Worm (Caenorhabditis elegans) whole organism, L4 larva: ENCODE data around the gene idpp-7.

ENCODE experiments used
- R02D3.7 ChIP-seq: fragments of 150-350 bp; sonication (generic microtip); optimal IDR thresholded peaks from 3 replicates; lab custom pipeline; 2014; ENCODE audit warnings: missing biosample characterization, missing genetic modification characterization
- T20F7.1 ChIP-seq: fragments of 200-800 bp; sonication (Bioruptor generic); optimal IDR thresholded peaks from 2 replicates; lab custom pipeline; 2018; ENCODE audit warnings: mild to moderate bottlenecking, missing genetic modification characterization, missing compliant biosample characterization
- Y48G9A.11 ChIP-seq: fragments of 200-800 bp; sonication (Bioruptor generic); IDR thresholded peaks from 2 replicates; pipeline ENCODE4 v1.3.6; 2022; ENCODE audit warnings: missing genetic modification reagents, missing genetic modification characterization, missing compliant biosample characterization
- Y5F2A.4 ChIP-seq: fragments of 200-800 bp; sonication (Bioruptor generic); optimal IDR thresholded peaks from 2 replicates; lab custom pipeline; 2018; ENCODE audit warnings: mild to moderate bottlenecking, missing genetic modification characterization, missing compliant biosample characterization
- ZK546.5 ChIP-seq, 2 experiments: sonication (generic microtip); optimal IDR thresholded peaks; 2 replicates each; lab custom pipeline; 2017; ENCODE audit warnings: missing biosample characterization in 2 of 2, missing genetic modification characterization in 2 of 2
- aha-1 ChIP-seq: fragments of 150-350 bp; peaks from one replicate; lab custom pipeline; 2014; ENCODE audit warnings: missing biosample characterization, missing genetic modification characterization
- arid-1 ChIP-seq: fragments of 200-800 bp; sonication (Bioruptor generic); conservative IDR thresholded peaks from 2 replicates; pipeline ENCODE4 v1.3.6; 2022; ENCODE audit warnings: missing genetic modification reagents, missing genetic modification characterization, missing compliant biosample characterization
- attf-4 ChIP-seq: sonication (generic microtip); optimal IDR thresholded peaks from 3 replicates; lab custom pipeline; 2017; ENCODE audit warnings: missing biosample characterization, missing genetic modification characterization
- ceh-32 ChIP-seq: sonication (generic microtip); optimal IDR thresholded peaks from 2 replicates; lab custom pipeline; 2016; ENCODE audit warnings: mild to moderate bottlenecking, missing genetic modification characterization, missing compliant biosample characterization; ENCODE audit not compliant: poor library complexity
- ctbp-1 ChIP-seq: fragments of 200-800 bp; sonication (Bioruptor generic); IDR thresholded peaks from 2 replicates; pipeline ENCODE4 v1.3.6; 2022; ENCODE audit warnings: missing genetic modification reagents, missing genetic modification characterization, missing compliant biosample characterization
- daf-19 ChIP-seq: fragments of 200-800 bp; sonication (Bioruptor generic); conservative IDR thresholded peaks from 2 replicates; pipeline ENCODE4 v1.3.6; 2022; ENCODE audit warnings: missing genetic modification characterization, missing compliant biosample characterization
- daf-8 ChIP-seq: fragments of 200-800 bp; sonication (Bioruptor generic); IDR thresholded peaks from 2 replicates; pipeline ENCODE4 v1.3.6; 2022; ENCODE audit warnings: missing genetic modification characterization, missing compliant biosample characterization
- dmd-9 ChIP-seq: fragments of 200-800 bp; sonication (Bioruptor generic); IDR thresholded peaks from 2 replicates; pipeline ENCODE4 v1.3.6; 2022; ENCODE audit warnings: missing genetic modification reagents, missing genetic modification characterization, missing compliant biosample characterization
- dpl-1 ChIP-seq: fragments of 150-350 bp; optimal IDR thresholded peaks from 2 replicates; lab custom pipeline; 2014; ENCODE audit warnings: missing biosample characterization, missing genetic modification reagents, missing genetic modification characterization
- duxl-1 ChIP-seq: sonication (generic microtip); optimal IDR thresholded peaks from 2 replicates; lab custom pipeline; 2016; ENCODE audit warnings: mild to moderate bottlenecking, missing genetic modification characterization, moderate library complexity, missing compliant biosample characterization; ENCODE audit not compliant: poor library complexity
- dve-1 ChIP-seq: sonication (generic microtip); optimal IDR thresholded peaks from 2 replicates; lab custom pipeline; 2017; ENCODE audit warnings: antibody characterized with exemption, mild to moderate bottlenecking, missing genetic modification characterization, missing compliant biosample characterization; ENCODE audit not compliant: insufficient read depth
- egl-27 ChIP-seq: sonication (generic microtip); optimal IDR thresholded peaks from 3 replicates; lab custom pipeline; 2017; ENCODE audit warnings: missing biosample characterization, missing genetic modification reagents, missing genetic modification characterization
- egl-43 ChIP-seq: fragments of 200-800 bp; sonication (Bioruptor generic); IDR thresholded peaks from 2 replicates; pipeline ENCODE4 v1.3.6; 2022; ENCODE audit warnings: missing genetic modification reagents, missing genetic modification characterization, missing compliant biosample characterization
- fkh-10 ChIP-seq: fragments of 150-350 bp; optimal IDR thresholded peaks from 2 replicates; lab custom pipeline; 2014; ENCODE audit warnings: missing biosample characterization, missing genetic modification reagents, missing genetic modification characterization
- hif-1 ChIP-seq, 2 experiments: sonication (generic microtip); optimal IDR thresholded peaks; 2 replicates each; lab custom pipeline; 2016 to 2017; ENCODE audit warnings: missing compliant biosample characterization in 2 of 2, missing genetic modification characterization in 2 of 2, missing genetic modification reagents in 2 of 2, missing genotype in 2 of 2, mild to moderate bottlenecking in 1 of 2
- hlh-30 ChIP-seq: sonication (generic microtip); optimal IDR thresholded peaks from 2 replicates; lab custom pipeline; 2017; ENCODE audit warnings: antibody characterized with exemption, mild to moderate bottlenecking, missing genetic modification characterization, missing compliant biosample characterization; ENCODE audit not compliant: insufficient read depth
- hmg-1.1 ChIP-seq: fragments of 200-800 bp; sonication (Bioruptor generic); IDR thresholded peaks from 2 replicates; pipeline ENCODE4 v1.3.6; 2022; ENCODE audit warnings: missing genetic modification reagents, missing genetic modification characterization, missing compliant biosample characterization
- lin-1 ChIP-seq: fragments of 200-800 bp; sonication (Bioruptor generic); IDR thresholded peaks from 2 replicates; pipeline ENCODE4 v1.3.6; 2022; ENCODE audit warnings: missing genetic modification reagents, missing genetic modification characterization, missing compliant biosample characterization
- lin-13 ChIP-seq: fragments of 150-350 bp; optimal IDR thresholded peaks from 2 replicates; lab custom pipeline; 2014; ENCODE audit warnings: missing biosample characterization, missing genetic modification reagents, missing genetic modification characterization
- lin-38 ChIP-seq: fragments of 200-800 bp; sonication (Bioruptor generic); IDR thresholded peaks from 2 replicates; pipeline ENCODE4 v1.3.6; 2022; ENCODE audit warnings: missing genetic modification reagents, missing genetic modification characterization, missing compliant biosample characterization
- lin-39 ChIP-seq: fragments of 150-350 bp; optimal IDR thresholded peaks from 2 replicates; lab custom pipeline; 2014; ENCODE audit warnings: missing biosample characterization, missing genetic modification reagents, missing genetic modification characterization
- lir-3 ChIP-seq: sonication (generic microtip); optimal IDR thresholded peaks from 2 replicates; lab custom pipeline; 2016; ENCODE audit warnings: mild to moderate bottlenecking, missing genetic modification characterization, missing compliant biosample characterization
- lsy-2 ChIP-seq, 2 experiments: fragments of 150-350 bp in 1 of 2; sonication (generic microtip) in 1 of 2; optimal IDR thresholded peaks; 2 replicates each; lab custom pipeline; 2014 to 2017; ENCODE audit warnings: missing biosample characterization in 2 of 2, missing genetic modification characterization in 2 of 2
- madf-5 ChIP-seq, 2 experiments: fragments of 200-800 bp; sonication (Bioruptor generic); IDR thresholded peaks; 2 replicates each; pipeline ENCODE4 v1.3.6; 2022; ENCODE audit warnings: missing compliant biosample characterization in 2 of 2, missing genetic modification characterization in 2 of 2
- mdl-1 ChIP-seq, 2 experiments: fragments of 150-350 bp in 1 of 2; sonication (generic microtip) in 1 of 2; optimal IDR thresholded peaks; 2 replicates each; lab custom pipeline; 2014 to 2017; ENCODE audit warnings: missing biosample characterization in 2 of 2, missing genetic modification characterization in 2 of 2
- mep-1 ChIP-seq: fragments of 150-350 bp; sonication (generic microtip); optimal IDR thresholded peaks from 3 replicates; lab custom pipeline; 2014; ENCODE audit warnings: missing biosample characterization, missing genetic modification characterization
- mes-2 ChIP-seq: sonication (generic microtip); optimal IDR thresholded peaks from 2 replicates; lab custom pipeline; 2016; ENCODE audit warnings: missing genotype, mild to moderate bottlenecking, missing genetic modification characterization, missing compliant biosample characterization; ENCODE audit not compliant: poor library complexity, severe bottlenecking
- mxl-2 ChIP-seq: fragments of 200-800 bp; sonication (Bioruptor generic); conservative IDR thresholded peaks from 2 replicates; pipeline ENCODE4 v1.3.6; 2022; ENCODE audit warnings: missing genetic modification reagents, missing genetic modification characterization, missing compliant biosample characterization
- mxl-3 ChIP-seq: fragments of 200-800 bp; sonication (Bioruptor generic); optimal IDR thresholded peaks from 2 replicates; lab custom pipeline; 2018; ENCODE audit warnings: mild to moderate bottlenecking, missing genetic modification characterization, missing compliant biosample characterization
- nhr-102 ChIP-seq: sonication (generic microtip); optimal IDR thresholded peaks from 2 replicates; lab custom pipeline; 2016; ENCODE audit warnings: mild to moderate bottlenecking, missing genetic modification characterization, moderate library complexity, missing compliant biosample characterization
- nhr-11 ChIP-seq: fragments of 150-350 bp; optimal IDR thresholded peaks from 2 replicates; lab custom pipeline; 2014; ENCODE audit warnings: missing biosample characterization, missing genetic modification characterization
- nhr-237 ChIP-seq: sonication (generic microtip); optimal IDR thresholded peaks from 2 replicates; lab custom pipeline; 2017; ENCODE audit warnings: missing biosample characterization, missing genetic modification characterization
- nhr-42 ChIP-seq: fragments of 200-800 bp; sonication (Bioruptor generic); IDR thresholded peaks from 2 replicates; pipeline ENCODE4 v1.3.6; 2022; ENCODE audit warnings: missing genetic modification characterization, missing compliant biosample characterization
- nhr-48 ChIP-seq: sonication (generic microtip); optimal IDR thresholded peaks from 2 replicates; lab custom pipeline; 2016; ENCODE audit warnings: mild to moderate bottlenecking, missing genetic modification characterization, missing compliant biosample characterization
- nhr-6 ChIP-seq: fragments of 150-350 bp; optimal IDR thresholded peaks from 2 replicates; lab custom pipeline; 2014; ENCODE audit warnings: missing biosample characterization, missing genetic modification characterization
- nhr-77 ChIP-seq: fragments of 150-350 bp; optimal IDR thresholded peaks from 2 replicates; lab custom pipeline; 2014; ENCODE audit warnings: missing biosample characterization, missing genetic modification characterization
- pha-4 ChIP-seq, 2 experiments: fragments of 150-350 bp in 1 of 2; fragments of 200-800 bp in 1 of 2; sonication (Bioruptor generic) in 1 of 2; IDR thresholded peaks in 1 of 2; optimal IDR thresholded peaks in 1 of 2; 2 replicates each; pipeline versions ENCODE4 v1.3.6 to Lab custom; 2014 to 2022; ENCODE audit warnings: missing genetic modification characterization in 2 of 2, missing genetic modification reagents in 2 of 2, missing biosample characterization in 1 of 2, missing compliant biosample characterization in 1 of 2
- rbr-2 ChIP-seq: sonication (generic microtip); optimal IDR thresholded peaks from 2 replicates; lab custom pipeline; 2016; ENCODE audit warnings: missing genotype, missing genetic modification characterization, missing compliant biosample characterization
- snpc-4 ChIP-seq: fragments of 150-350 bp; optimal IDR thresholded peaks from 2 replicates; lab custom pipeline; 2014; ENCODE audit warnings: missing biosample characterization, missing genetic modification characterization
- spr-1 ChIP-seq: sonication (generic microtip); optimal IDR thresholded peaks from 2 replicates; lab custom pipeline; 2016; ENCODE audit warnings: mild to moderate bottlenecking, missing genetic modification characterization, missing compliant biosample characterization
- spr-3 ChIP-seq: fragments of 200-800 bp; sonication (Bioruptor generic); optimal IDR thresholded peaks from 2 replicates; lab custom pipeline; 2018; ENCODE audit warnings: mild to moderate bottlenecking, missing genetic modification characterization, missing compliant biosample characterization
- unc-62 ChIP-seq, 3 experiments: fragments of 150-350 bp in 1 of 3; sonication (generic microtip); optimal IDR thresholded peaks in 2 of 3; peaks in 1 of 3; 1 replicate in 1 of 3; 2 replicates in 2 of 3; lab custom pipeline; 2014 to 2017; ENCODE audit warnings: missing biosample characterization in 3 of 3, missing genetic modification characterization in 3 of 3, missing genetic modification reagents in 3 of 3, missing genotype in 1 of 3
- zip-2 ChIP-seq: fragments of 150-350 bp; optimal IDR thresholded peaks from 2 replicates; lab custom pipeline; 2014; ENCODE audit warnings: missing biosample characterization, missing genetic modification characterization
- ztf-7 ChIP-seq: fragments of 150-350 bp; optimal IDR thresholded peaks from 2 replicates; lab custom pipeline; 2014; ENCODE audit warnings: missing biosample characterization, missing genetic modification characterization

The idpp-7 gene

ce11 chrIV:12724641-12725040 lies 4.9 kb downstream of the idpp-7 start, which contains the start of the genes T23F6.3 and rbd-1:
T23F6.3 (minus strand) TSS chrIV:12724760.
rbd-1 (plus strand) TSS chrIV:12724986.
- TF ChIP-seq zip-2 (tag; lab: Kevin White, UChicago) (no peak), pha-4 (GFP tag; IDR thresholded peaks at IDR 0.05; lab: Robert Waterston, UW) (peak; percentile 54; the same call in 1 of the 2 replicates), pha-4 (tag; optimal IDR thresholded peaks at IDR 0.05; lab: Kevin White, UChicago) (peak; percentile 83), arid-1 (peak; percentile 37; the same call in 1 of the 2 replicates), nhr-42 (GFP tag; lab: Robert Waterston, UW) (peak; percentile 66; the same call in 1 of the 2 replicates), fkh-10 (GFP tag; lab: Kevin White, UChicago) (peak; percentile 52), spr-3 (GFP tag; lab: Kevin White, UChicago) (peak; percentile 14), hif-1 (tag; optimal IDR thresholded peaks at IDR 0.05; lab: Kevin White, UChicago) (peak in 1 of 2 experiments; percentile 79), lin-1 (GFP tag; lab: Robert Waterston, UW) (peak; percentile 36; the same call in 1 of the 2 replicates), lin-13 (GFP tag; lab: Kevin White, UChicago) (peak; percentile 59), duxl-1 (tag; lab: Kevin White, UChicago) (peak; percentile 69), T20F7.1 (GFP tag; lab: Kevin White, UChicago) (peak; percentile 100), unc-62 (GFP tag; optimal IDR thresholded peaks at IDR 0.05 in 1 of 2; lab: Kevin White, UChicago) (peak in 1 of 2 experiments; percentile 3), unc-62 (tag; optimal IDR thresholded peaks at IDR 0.05; lab: Kevin White, UChicago) (no peak), egl-43 (peak; percentile 38; the same call in 1 of the 2 replicates), ZK546.5 (tag; optimal IDR thresholded peaks at IDR 0.05; lab: Kevin White, UChicago) (no peak), nhr-11 (tag; lab: Kevin White, UChicago) (peak; percentile 65), lir-3 (tag; lab: Kevin White, UChicago) (no peak), lin-39 (tag; lab: Kevin White, UChicago) (no peak), mxl-2 (no peak), lin-38 (GFP tag; lab: Robert Waterston, UW) (peak; percentile 83), ztf-7 (tag; lab: Kevin White, UChicago) (peak; percentile 74), mep-1 (peak; percentile 80), Y5F2A.4 (GFP tag; lab: Kevin White, UChicago) (no peak), ceh-32 (tag; lab: Kevin White, UChicago) (no peak), nhr-102 (peak; percentile 65), R02D3.7 (tag; lab: Kevin White, UChicago) (peak; percentile 81), daf-8 (no peak), attf-4 (tag; lab: Kevin White, UChicago) (no peak), nhr-77 (tag; lab: Kevin White, UChicago) (peak; percentile 80), aha-1 (tag; lab: Kevin White, UChicago) (no peak), daf-19 (no peak), nhr-237 (tag; lab: Kevin White, UChicago) (no peak), rbr-2 (tag; lab: Kevin White, UChicago) (peak; percentile 67), Y48G9A.11 (GFP tag; lab: Robert Waterston, UW) (peak; percentile 100), dve-1 (tag; lab: Kevin White, UChicago) (peak; percentile 82), lsy-2 (tag; optimal IDR thresholded peaks at IDR 0.05; lab: Kevin White, UChicago) (peak; percentile 15 to 92), hlh-30 (peak; percentile 78), spr-1 (peak; percentile 47), dmd-9 (GFP tag; lab: Robert Waterston, UW) (0 out of 2 replicates have a peak, but pooled peaks have one; percentile 27), mes-2 (tag; lab: Kevin White, UChicago) (peak; percentile 97), hmg-1.1 (peak; percentile 75), nhr-48 (tag; lab: Kevin White, UChicago) (no peak), nhr-6 (peak; percentile 60), dpl-1 (peak; percentile 99), snpc-4 (tag; lab: Kevin White, UChicago) (no peak), egl-27 (tag; lab: Kevin White, UChicago) (no peak), ctbp-1 (peak; percentile 51; the same call in 1 of the 2 replicates), mxl-3 (GFP tag; lab: Kevin White, UChicago) (peak; percentile 34), madf-5 (GFP tag; IDR thresholded peaks at IDR 0.05; lab: Robert Waterston, UW) (no peak), mdl-1 (tag; optimal IDR thresholded peaks at IDR 0.05; lab: Kevin White, UChicago) (peak in 1 of 2 experiments; percentile 22)
